Worm (Caenorhabditis elegans): ENCODE data around the gene F55F3.4.
A peak's percentile ranks its signal among the peaks of the same experiment; 100 is the strongest.

The F55F3.4 gene

DNA sequence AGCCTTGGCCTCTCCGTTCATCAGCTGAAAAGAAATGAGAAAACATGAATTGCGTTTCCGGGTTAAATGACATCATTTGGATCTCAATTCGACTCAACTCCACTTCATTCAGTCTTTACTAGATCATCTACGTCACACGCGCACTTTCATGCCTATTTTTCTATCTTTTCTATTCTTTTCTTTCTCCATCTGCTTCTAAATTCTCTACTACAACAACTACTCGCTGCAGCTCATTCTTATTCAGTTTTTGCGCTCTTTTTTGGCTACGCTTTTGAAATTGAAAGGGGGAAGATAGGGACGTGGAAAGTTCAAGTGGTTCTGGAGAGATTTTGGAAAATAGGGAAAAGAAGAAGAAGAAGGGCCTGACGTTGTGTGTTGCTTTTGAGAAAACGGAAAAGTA is 16.8 kb upstream of the F55F3.4 start (continued):
- peak in 1 of 2 experiments; percentile 45 for TF ChIP-seq mdl-1 (tag; optimal IDR thresholded peaks at IDR 0.05)
- no peak for TF ChIP-seq F44E2.7 (GFP tag; IDR thresholded peaks at IDR 0.05)
- TF ChIP-seq snpc-1.2 (GFP tag; IDR thresholded peaks at IDR 0.05) = no peak

ce11 chrX:13770508-13770978 is 14.8 kb upstream of the F55F3.4 start, which contains the start of gene nkb-3:
TSS of gene nkb-3 (minus strand) at chrX:13770558.
- no peak for TF ChIP-seq F49E8.2 (tag; optimal IDR thresholded peaks at IDR 0.05; ENCODE audit: borderline replicate concordance)
- no peak for TF ChIP-seq ceh-62 (tag; optimal IDR thresholded peaks at IDR 0.05)
- no peak for TF ChIP-seq egl-27 (tag; optimal IDR thresholded peaks at IDR 0.05)
- TF ChIP-seq attf-4 (tag; optimal IDR thresholded peaks at IDR 0.05) = no peak
- TF ChIP-seq arid-1 (GFP tag; conservative IDR thresholded peaks at IDR 0.05) = no peak
- no peak for TF ChIP-seq ZK546.5 (tag; optimal IDR thresholded peaks at IDR 0.05)
- peak; percentile 54 for TF ChIP-seq dve-1 (tag; optimal IDR thresholded peaks at IDR 0.05; ENCODE audit: insufficient read depth)
- TF ChIP-seq lir-3 (tag; optimal IDR thresholded peaks at IDR 0.05) = no peak
- no peak for TF ChIP-seq ctbp-1 (GFP tag; IDR thresholded peaks at IDR 0.05)
- TF ChIP-seq ceh-20 (GFP tag; IDR thresholded peaks at IDR 0.05) = no peak
- TF ChIP-seq daf-12 (tag; optimal IDR thresholded peaks at IDR 0.05) = no peak
- peak; percentile 33 for TF ChIP-seq aha-1 (tag)
- TF ChIP-seq egl-43 (GFP tag; IDR thresholded peaks at IDR 0.05) = no peak
- TF ChIP-seq nhr-6 (tag; optimal IDR thresholded peaks at IDR 0.05) = no peak
- TF ChIP-seq skn-1 (tag; optimal IDR thresholded peaks at IDR 0.05) = no peak
- peak in 1 of 2 experiments; percentile 11 for TF ChIP-seq lsy-2 (tag; optimal IDR thresholded peaks at IDR 0.05)

ce11 chrX:13772734-13773133 is 12.6 kb upstream of the F55F3.4 start:
- TF ChIP-seq ceh-20 (GFP tag; IDR thresholded peaks at IDR 0.05) (no peak), madf-5 (GFP tag; IDR thresholded peaks at IDR 0.05) (no peak), mxl-2 (GFP tag; conservative IDR thresholded peaks at IDR 0.05) (no peak), dve-1 (tag; optimal IDR thresholded peaks at IDR 0.05; ENCODE audit: insufficient read depth) (peak; percentile 63), daf-8 (GFP tag; IDR thresholded peaks at IDR 0.05) (no peak), rbr-2 (tag; optimal IDR thresholded peaks at IDR 0.05) (no peak), mep-1 (tag; optimal IDR thresholded peaks at IDR 0.05) (no peak), zag-1 (tag; optimal IDR thresholded peaks at IDR 0.05) (no peak), snpc-4 (tag; optimal IDR thresholded peaks at IDR 0.05) (no peak), vab-7 (GFP tag; IDR thresholded peaks at IDR 0.05) (no peak), ztf-7 (tag; optimal IDR thresholded peaks at IDR 0.05) (no peak), aly-2 (tag; optimal IDR thresholded peaks at IDR 0.05) (no peak), F26F4.8 (GFP tag; conservative IDR thresholded peaks at IDR 0.05) (no peak), pqm-1 (tag; optimal IDR thresholded peaks at IDR 0.05) (peak; percentile 93), tag-97 (GFP tag; IDR thresholded peaks at IDR 0.05) (no peak), nhr-48 (tag; optimal IDR thresholded peaks at IDR 0.05) (peak; percentile 25), lim-7 (GFP tag; IDR thresholded peaks at IDR 0.05) (no peak), nhr-102 (tag; optimal IDR thresholded peaks at IDR 0.05) (no peak), nhr-10 (tag; optimal IDR thresholded peaks at IDR 0.05) (no peak), Y105C5A.15 (GFP tag; IDR thresholded peaks at IDR 0.05) (no peak), daf-16 (GFP tag; optimal IDR thresholded peaks at IDR 0.05) (no peak), daf-16 (tag; optimal IDR thresholded peaks at IDR 0.05) (peak; percentile 59), Y75B8A.6 (GFP tag; IDR thresholded peaks at IDR 0.05) (no peak), F10B5.3 (tag; optimal IDR thresholded peaks at IDR 0.05) (no peak), php-3 (GFP tag; IDR thresholded peaks at IDR 0.05) (peak; percentile 67), aha-1 (tag) (no peak), zfp-3 (GFP tag; conservative IDR thresholded peaks at IDR 0.05) (no peak), dmd-6 (GFP tag; IDR thresholded peaks at IDR 0.05) (peak; percentile 86), jun-1 (tag; optimal IDR thresholded peaks at IDR 0.05) (no peak), ceh-28 (tag; optimal IDR thresholded peaks at IDR 0.05) (no peak), mdt-29 (GFP tag; IDR thresholded peaks at IDR 0.05) (no peak), lin-15B (tag; optimal IDR thresholded peaks at IDR 0.05) (no peak), egl-43 (GFP tag; IDR thresholded peaks at IDR 0.05) (no peak), mdl-1 (tag; optimal IDR thresholded peaks at IDR 0.05) (peak in 1 of 2 experiments; percentile 13), nhr-41 (GFP tag; IDR thresholded peaks at IDR 0.05) (no peak), nhr-28 (tag; optimal IDR thresholded peaks at IDR 0.05) (peak; percentile 78)
